Worm (Caenorhabditis elegans) whole organism, midembryonic: ENCODE data around the gene eif-1.A.

Experiments
- T22C8.4 ChIP-seq: fragments of 200-800 bp; sonication (Bioruptor generic); IDR thresholded peaks from 2 replicates; pipeline ENCODE4 v1.3.6; 2022; ENCODE audit warnings: missing genetic modification characterization, missing compliant biosample characterization
- cog-1 ChIP-seq: sonication (generic microtip); optimal IDR thresholded peaks from 2 replicates; lab custom pipeline; 2016; ENCODE audit warnings: missing genetic modification characterization, missing compliant biosample characterization
- flt-1 ChIP-seq: fragments of 200-800 bp; sonication (Bioruptor generic); IDR thresholded peaks from 2 replicates; pipeline ENCODE4 v1.3.6; 2022; ENCODE audit warnings: missing genetic modification characterization, missing compliant biosample characterization
- klf-2 ChIP-seq: fragments of 200-800 bp; sonication (Bioruptor generic); conservative IDR thresholded peaks from 2 replicates; pipeline ENCODE4 v1.3.6; 2022; ENCODE audit warnings: missing genetic modification reagents, missing genetic modification characterization, missing compliant biosample characterization
- med-1 ChIP-seq: sonication (generic microtip); optimal IDR thresholded peaks from 2 replicates; lab custom pipeline; 2017; ENCODE audit warnings: missing genetic modification characterization, mild to moderate bottlenecking, missing compliant biosample characterization, antibody characterized with exemption, missing genetic modification reagents; ENCODE audit not compliant: insufficient read depth
- ref-1 ChIP-seq: fragments of 200-800 bp; sonication (Bioruptor generic); conservative IDR thresholded peaks from 2 replicates; pipeline ENCODE4 v1.3.6; 2022; ENCODE audit warnings: missing genetic modification reagents, missing genetic modification characterization, missing compliant biosample characterization
- tab-1 ChIP-seq: fragments of 200-800 bp; sonication (Bioruptor generic); IDR thresholded peaks from 2 replicates; pipeline ENCODE4 v1.3.6; 2022; ENCODE audit warnings: missing genetic modification characterization, missing compliant biosample characterization
- ztf-23 ChIP-seq: fragments of 200-800 bp; sonication (Bioruptor generic); IDR thresholded peaks from 2 replicates; pipeline ENCODE4 v1.3.6; 2022; ENCODE audit warnings: missing genetic modification reagents, missing genetic modification characterization, missing compliant biosample characterization
- ztf-29 ChIP-seq: fragments of 200-800 bp; sonication (Bioruptor generic); IDR thresholded peaks from 2 replicates; pipeline ENCODE4 v1.3.6; 2022; ENCODE audit warnings: missing genetic modification reagents, missing genetic modification characterization, missing compliant biosample characterization

eif-1.A gene

ce11 chrIV:4821054-4821453 is 10.3 kb downstream of the eif-1.A start, which contains the start of gene H06H21.8:
Gene H06H21.8 (minus strand): TSS chrIV:4821131.
- no peak for TF ChIP-seq klf-2 (GFP tag; lab: Robert Waterston, UW)
- no peak for TF ChIP-seq flt-1 (GFP tag; lab: Robert Waterston, UW)
- TF ChIP-seq cog-1 (tag; lab: Kevin White, UChicago), result no peak
- TF ChIP-seq ztf-23 (GFP tag; lab: Robert Waterston, UW), result no peak
- TF ChIP-seq ref-1 (GFP tag; lab: Robert Waterston, UW), result no peak
- no peak for TF ChIP-seq ztf-29

ce11 chrIV:4821843-4822242 is 11.1 kb downstream of the eif-1.A start:
- TF ChIP-seq ztf-29 (no peak), tab-1 (GFP tag; lab: Robert Waterston, UW) (no peak), ref-1 (GFP tag; lab: Robert Waterston, UW) (no peak), cog-1 (tag; lab: Kevin White, UChicago) (no peak), klf-2 (GFP tag; lab: Robert Waterston, UW) (no peak), flt-1 (GFP tag; lab: Robert Waterston, UW) (no peak), T22C8.4 (GFP tag; lab: Robert Waterston, UW) (no peak), ztf-23 (GFP tag; lab: Robert Waterston, UW) (no peak), med-1 (GFP tag; lab: Kevin White, UChicago) (no peak)

DNA sequence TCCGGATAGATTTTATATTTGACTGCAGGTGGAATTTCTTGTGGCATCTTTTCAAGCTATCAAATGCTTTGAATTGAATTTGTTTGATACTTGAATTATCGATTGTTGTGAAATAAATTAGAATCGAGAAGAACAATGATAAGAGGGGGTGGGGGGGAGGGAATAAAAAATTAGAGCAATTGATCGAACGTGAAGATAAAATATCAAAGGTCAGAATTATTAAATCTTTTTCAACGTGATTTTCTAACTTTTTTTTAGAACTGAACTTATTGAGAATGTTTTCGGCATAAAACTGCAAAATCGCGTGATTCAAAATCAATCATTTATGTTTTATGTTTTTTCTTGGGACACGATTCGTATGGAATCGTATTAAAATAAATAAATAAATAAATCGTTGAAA is 16.5 kb downstream of the eif-1.A start, which contains the start of gene mpz-4:
Gene mpz-4, minus strand, starts transcription at position 101 of the 400 bp plus-strand sequence.
- TF ChIP-seq flt-1 (GFP tag; lab: Robert Waterston, UW) (no peak), T22C8.4 (GFP tag; lab: Robert Waterston, UW) (no peak), klf-2 (GFP tag; lab: Robert Waterston, UW) (no peak), ztf-29 (no peak), ref-1 (GFP tag; lab: Robert Waterston, UW) (no peak), med-1 (GFP tag; lab: Kevin White, UChicago) (no peak), ztf-23 (GFP tag; lab: Robert Waterston, UW) (no peak), tab-1 (GFP tag; lab: Robert Waterston, UW) (no peak), cog-1 (tag; lab: Kevin White, UChicago) (no peak)

- TF ChIP-seq ztf-23 (GFP tag; lab: Robert Waterston, UW) (no peak), tab-1 (GFP tag; lab: Robert Waterston, UW) (no peak), ref-1 (GFP tag; lab: Robert Waterston, UW) (no peak), cog-1 (tag; lab: Kevin White, UChicago) (no peak), klf-2 (GFP tag; lab: Robert Waterston, UW) (no peak), ztf-29 (no peak), T22C8.4 (GFP tag; lab: Robert Waterston, UW) (no peak), flt-1 (GFP tag; lab: Robert Waterston, UW) (no peak), med-1 (GFP tag; lab: Kevin White, UChicago) (no peak)
Observed at ce11 chrIV:4829641-4830040, 18.9 kb downstream of the eif-1.A start.

DNA sequence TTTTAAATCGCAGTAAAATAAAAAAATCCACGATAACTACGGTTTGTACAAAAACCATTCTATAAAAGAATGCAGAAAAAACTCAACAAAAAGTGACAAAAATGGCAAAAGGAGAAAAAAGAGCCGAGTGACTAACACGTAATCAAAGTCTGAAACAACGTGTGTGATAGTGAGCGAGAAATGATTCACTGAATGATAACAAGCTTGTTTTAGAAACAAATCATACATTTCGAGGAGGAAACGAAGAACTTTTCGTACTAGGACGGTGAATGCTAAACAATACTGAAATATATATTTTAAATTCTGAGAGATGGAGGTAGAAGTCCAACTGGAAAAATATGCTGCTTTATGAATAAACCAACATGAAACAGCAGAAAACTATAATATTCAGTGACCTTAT is 31.3 kb downstream of the eif-1.A start:
- TF ChIP-seq T22C8.4 (GFP tag; lab: Robert Waterston, UW) (no peak), tab-1 (GFP tag; lab: Robert Waterston, UW) (no peak), cog-1 (tag; lab: Kevin White, UChicago) (no peak), flt-1 (GFP tag; lab: Robert Waterston, UW) (no peak), ref-1 (GFP tag; lab: Robert Waterston, UW) (no peak), klf-2 (GFP tag; lab: Robert Waterston, UW) (no peak), med-1 (GFP tag; lab: Kevin White, UChicago) (no peak)

DNA sequence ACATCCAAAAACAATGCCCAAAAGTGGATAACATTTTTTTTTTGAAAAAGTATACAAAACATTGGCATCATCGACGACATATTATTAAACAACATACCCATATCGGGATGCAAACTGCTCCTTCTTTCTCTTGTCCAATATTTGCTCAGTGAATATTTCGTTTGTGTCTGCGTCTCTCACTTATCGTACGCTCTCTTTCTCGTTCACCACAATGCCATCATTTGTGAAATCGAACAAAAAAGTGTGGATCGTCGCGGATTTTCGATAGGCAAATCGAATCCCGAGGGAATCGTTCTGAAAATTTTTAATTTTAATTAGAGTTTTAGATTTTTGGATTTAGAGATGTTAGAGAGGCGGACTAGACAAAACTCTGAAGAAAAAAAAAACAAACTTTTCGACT is 36.1 kb downstream of the eif-1.A start, which contains the start of gene tat-2:
Gene tat-2, minus strand, starts transcription at position 101 of the 400 bp plus-strand sequence.
- TF ChIP-seq klf-2 (GFP tag; lab: Robert Waterston, UW) (no peak), ztf-23 (GFP tag; lab: Robert Waterston, UW) (no peak), ztf-29 (no peak), ref-1 (GFP tag; lab: Robert Waterston, UW) (no peak), cog-1 (tag; lab: Kevin White, UChicago) (no peak), tab-1 (GFP tag; lab: Robert Waterston, UW) (no peak), med-1 (GFP tag; lab: Kevin White, UChicago) (no peak), T22C8.4 (GFP tag; lab: Robert Waterston, UW) (no peak), flt-1 (GFP tag; lab: Robert Waterston, UW) (no peak)

ce11 chrIV:4856195-4856594 is 45.5 kb downstream of the eif-1.A start, which contains the start of gene Y17G9A.2:
Gene Y17G9A.2 (minus strand): TSS chrIV:4856295.
- TF ChIP-seq flt-1 (GFP tag; lab: Robert Waterston, UW), result no peak
- TF ChIP-seq klf-2 (GFP tag; lab: Robert Waterston, UW), result no peak
- no peak for TF ChIP-seq ref-1 (GFP tag; lab: Robert Waterston, UW)
- TF ChIP-seq T22C8.4 (GFP tag; lab: Robert Waterston, UW), result no peak

ce11 chrIV:4858573-4858972 is 47.8 kb downstream of the eif-1.A start, which contains the start of gene Y17G9A.3:
Gene Y17G9A.3 (minus strand): TSS chrIV:4858673.
- TF ChIP-seq flt-1 (GFP tag; lab: Robert Waterston, UW) (no peak), med-1 (GFP tag; lab: Kevin White, UChicago) (no peak), klf-2 (GFP tag; lab: Robert Waterston, UW) (no peak), tab-1 (GFP tag; lab: Robert Waterston, UW) (no peak), T22C8.4 (GFP tag; lab: Robert Waterston, UW) (no peak), ztf-29 (no peak), ztf-23 (GFP tag; lab: Robert Waterston, UW) (no peak), cog-1 (tag; lab: Kevin White, UChicago) (no peak), ref-1 (GFP tag; lab: Robert Waterston, UW) (no peak)

DNA sequence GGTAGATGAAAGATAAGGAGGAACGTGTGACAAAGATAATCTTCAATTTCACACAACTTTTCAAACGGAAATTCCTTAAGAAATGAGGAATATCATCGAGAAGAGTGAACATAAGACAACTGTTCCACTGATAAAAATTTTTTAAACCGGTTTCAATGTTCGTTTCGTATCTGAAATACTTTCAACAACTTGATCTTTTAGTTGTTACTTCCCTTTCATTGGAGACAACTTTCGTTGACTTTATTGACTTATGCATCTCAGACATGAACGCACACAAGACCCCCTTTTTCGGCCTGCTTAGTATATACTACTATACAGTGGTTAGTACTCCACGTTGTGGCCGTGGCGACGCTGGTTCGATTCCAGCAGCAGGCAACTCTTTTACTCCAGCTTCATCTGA is 50.7 kb downstream of the eif-1.A start, which contains the start of the genes Y17G9A.4 and str-173:
Gene Y17G9A.4, minus strand, starts transcription at position 101 of the 400 bp plus-strand sequence.
Gene str-173, plus strand, starts transcription at position 325 of the 400 bp plus-strand sequence.
- no peak for TF ChIP-seq ztf-29
- TF ChIP-seq cog-1 (tag; lab: Kevin White, UChicago), result no peak
- TF ChIP-seq ztf-23 (GFP tag; lab: Robert Waterston, UW), result no peak
- TF ChIP-seq T22C8.4 (GFP tag; lab: Robert Waterston, UW), result no peak
- TF ChIP-seq ref-1 (GFP tag; lab: Robert Waterston, UW), result no peak
- no peak for TF ChIP-seq flt-1 (GFP tag; lab: Robert Waterston, UW)
- no peak for TF ChIP-seq klf-2 (GFP tag; lab: Robert Waterston, UW)
- TF ChIP-seq tab-1 (GFP tag; lab: Robert Waterston, UW), result no peak
- TF ChIP-seq med-1 (GFP tag; lab: Kevin White, UChicago), result no peak
